Fruit fly (Drosophila melanogaster): ENCODE measurements around the gene CG43759.

The CG43759 gene

DNA sequence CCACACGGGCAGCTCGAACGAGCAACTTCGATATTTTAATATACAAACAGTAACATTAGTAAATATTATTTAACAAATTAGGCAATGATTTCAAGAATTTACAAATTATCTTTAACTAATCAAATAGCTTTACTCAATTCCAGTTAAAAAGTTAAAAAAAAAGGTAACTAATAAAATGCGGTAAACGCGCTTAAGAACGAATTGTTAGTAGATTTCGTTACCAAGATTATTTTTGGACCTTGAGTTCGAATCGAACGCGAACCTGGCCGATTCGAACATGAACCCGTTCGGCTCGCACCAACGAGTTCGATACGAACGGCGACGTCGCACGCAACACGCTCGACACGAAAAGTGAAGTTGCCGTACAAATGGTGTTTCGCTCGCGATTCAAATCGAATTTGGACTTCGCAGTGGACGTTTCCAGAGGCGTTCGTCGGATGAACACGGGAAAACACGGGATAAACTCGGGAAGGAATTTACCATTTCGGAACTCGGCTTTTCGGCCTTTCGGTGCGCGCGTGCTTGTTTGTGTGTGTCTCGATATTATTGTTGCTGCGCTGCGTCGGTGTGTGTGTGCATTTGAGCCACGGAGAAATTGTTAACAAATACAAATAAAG is at the start of gene CG43759:
CG43759 (plus strand) TSS at position 390 of the 617 bp plus-strand sequence.
- TF ChIP-seq ttk (optimal IDR thresholded peaks at IDR 0.05), result no peak
- TF ChIP-seq insv (optimal IDR thresholded peaks at IDR 0.05), result no peak
- TF ChIP-seq psq (optimal IDR thresholded peaks at IDR 0.05), result no peak
- no peak for TF ChIP-seq Myc (optimal IDR thresholded peaks at IDR 0.05)
- TF ChIP-seq h (optimal IDR thresholded peaks at IDR 0.05), result no peak
- TF ChIP-seq Sin3A (optimal IDR thresholded peaks at IDR 0.05), result no peak

DNA sequence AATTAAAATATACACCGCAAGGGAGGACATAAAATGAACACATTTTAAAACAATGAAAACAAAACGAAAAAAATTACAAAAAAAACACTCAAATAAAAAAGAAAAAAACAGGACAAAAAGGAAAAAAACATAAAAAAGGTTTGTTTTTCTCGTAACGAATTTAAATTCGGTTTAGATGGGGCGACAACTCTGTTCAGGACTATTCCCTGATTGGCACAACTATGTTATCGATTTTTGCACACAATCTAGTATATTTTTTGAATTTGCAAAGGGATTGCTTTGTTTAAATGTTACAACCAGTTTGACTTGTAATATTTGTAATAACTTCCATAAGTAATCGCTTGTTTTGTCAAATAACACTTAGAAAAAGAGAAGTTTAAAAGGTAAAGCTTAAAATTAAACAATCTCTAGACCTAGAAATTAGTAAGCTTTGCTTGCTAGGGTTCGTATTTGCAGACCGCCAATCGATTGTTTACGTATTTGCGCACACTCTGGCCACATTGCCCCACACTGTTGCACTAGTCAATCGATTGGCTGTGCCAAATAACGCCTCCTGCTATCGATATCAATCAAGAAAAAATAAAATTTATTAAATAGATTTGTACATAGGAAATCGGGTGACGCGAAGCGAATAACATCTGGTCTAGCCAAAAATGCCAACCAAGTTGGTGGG is 46.0 kb upstream of the CG43759 start, which contains the start of gene CG7332:
CG7332 (plus strand) TSS at position 515 of the 673 bp plus-strand sequence.
- TF ChIP-seq Sin3A (optimal IDR thresholded peaks at IDR 0.05) (no peak), ttk (optimal IDR thresholded peaks at IDR 0.05) (no peak), h (optimal IDR thresholded peaks at IDR 0.05) (no peak), insv (optimal IDR thresholded peaks at IDR 0.05) (no peak), Myc (optimal IDR thresholded peaks at IDR 0.05) (no peak), psq (optimal IDR thresholded peaks at IDR 0.05) (no peak)

DNA sequence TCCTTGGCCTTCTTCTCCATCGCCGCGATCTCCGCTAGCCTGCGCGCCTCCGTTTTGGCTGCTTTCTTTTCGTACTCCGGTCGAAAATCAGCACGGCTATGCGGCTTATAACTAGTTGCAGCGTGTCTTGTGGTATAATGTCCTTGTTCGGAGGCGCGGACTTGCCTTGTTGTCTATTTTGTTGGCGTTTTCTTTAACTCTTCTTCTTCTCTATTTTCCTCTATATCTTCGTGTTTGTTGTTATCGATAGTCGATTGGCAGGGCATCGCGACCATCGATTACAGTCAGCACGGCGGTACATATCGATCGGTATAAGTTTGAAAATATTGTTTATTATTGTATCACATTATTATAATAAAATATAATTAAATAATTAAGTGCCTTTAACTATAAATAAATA is 36.7 kb upstream of the CG43759 start, which contains the start of gene Flacc:
Flacc (minus strand) TSS at position 204 of the 400 bp plus-strand sequence.
- no peak for TF ChIP-seq insv (optimal IDR thresholded peaks at IDR 0.05)
- no peak for TF ChIP-seq psq (optimal IDR thresholded peaks at IDR 0.05)
- TF ChIP-seq h (optimal IDR thresholded peaks at IDR 0.05), result no peak
- no peak for TF ChIP-seq Myc (optimal IDR thresholded peaks at IDR 0.05)
- TF ChIP-seq ttk (optimal IDR thresholded peaks at IDR 0.05), result no peak
- TF ChIP-seq Sin3A (optimal IDR thresholded peaks at IDR 0.05), result no peak

DNA sequence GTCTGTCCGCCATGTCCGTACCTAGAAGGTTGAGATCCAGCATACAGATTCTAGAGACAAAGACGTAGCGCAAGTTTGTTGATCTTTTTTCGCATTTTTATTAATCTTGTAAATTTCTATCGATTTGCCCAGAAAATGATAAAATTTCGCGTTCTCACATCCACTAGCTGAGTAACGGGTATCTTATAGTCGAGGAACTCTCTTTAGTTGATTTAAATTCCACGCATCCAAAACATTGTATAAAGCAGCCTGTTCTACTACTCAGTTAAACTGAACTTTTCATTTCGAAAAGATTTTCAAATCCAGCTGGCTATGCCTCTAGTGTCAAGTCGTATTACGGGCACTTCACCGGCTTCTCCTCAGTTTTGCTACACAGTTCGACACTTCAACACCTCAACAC is 36.0 kb upstream of the CG43759 start, which contains the start of gene SdhBL:
SdhBL (plus strand) TSS at position 301 of the 400 bp plus-strand sequence.
- TF ChIP-seq psq (optimal IDR thresholded peaks at IDR 0.05), result no peak
- TF ChIP-seq Sin3A (optimal IDR thresholded peaks at IDR 0.05), result no peak
- no peak for TF ChIP-seq h (optimal IDR thresholded peaks at IDR 0.05)
- TF ChIP-seq Myc (optimal IDR thresholded peaks at IDR 0.05), result no peak
- TF ChIP-seq ttk (optimal IDR thresholded peaks at IDR 0.05), result no peak
- TF ChIP-seq insv (optimal IDR thresholded peaks at IDR 0.05), result no peak

DNA sequence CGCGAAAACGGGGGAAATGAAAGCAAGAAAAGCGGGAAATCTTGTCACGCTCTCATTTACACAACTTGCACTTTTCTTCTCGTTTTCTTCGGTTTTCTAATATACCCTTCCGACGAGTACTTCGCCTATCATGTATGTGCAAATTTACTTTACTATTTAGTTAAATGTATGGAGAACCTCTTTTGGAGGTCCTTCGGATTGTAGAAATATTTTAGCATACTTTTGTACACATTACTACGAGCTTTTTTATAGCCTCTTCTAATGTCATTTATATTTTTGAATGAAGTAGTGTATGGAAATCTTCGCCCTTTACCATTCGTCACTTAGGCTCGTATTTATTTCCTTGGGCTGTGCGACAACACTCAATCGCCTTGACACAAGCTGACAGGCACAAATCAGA is 32.8 kb upstream of the CG43759 start:
- TF ChIP-seq insv (optimal IDR thresholded peaks at IDR 0.05), result no peak
- TF ChIP-seq Myc (optimal IDR thresholded peaks at IDR 0.05), result no peak

DNA sequence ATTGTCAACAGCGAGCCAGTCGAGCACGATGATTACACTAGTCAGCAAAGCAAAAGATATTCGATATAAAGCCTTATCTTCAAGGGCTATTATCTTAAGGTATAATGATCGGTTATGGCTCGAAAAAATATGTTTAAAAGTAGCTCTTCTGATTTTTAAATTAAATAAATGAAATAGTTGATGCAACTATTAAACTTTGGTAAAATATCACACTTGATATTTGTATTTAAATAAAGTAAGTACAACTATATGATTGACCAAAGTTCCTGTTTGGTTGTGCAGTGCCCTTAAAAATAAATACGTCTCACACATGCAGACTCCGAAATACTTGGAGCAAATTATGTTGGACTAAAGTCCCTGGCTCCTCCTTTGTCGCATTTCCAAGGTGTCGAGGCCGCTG is 32.2 kb upstream of the CG43759 start:
- TF ChIP-seq insv (optimal IDR thresholded peaks at IDR 0.05), result no peak
- TF ChIP-seq Myc (optimal IDR thresholded peaks at IDR 0.05), result no peak
- TF ChIP-seq h (optimal IDR thresholded peaks at IDR 0.05), result no peak
- no peak for TF ChIP-seq psq (optimal IDR thresholded peaks at IDR 0.05)
- no peak for TF ChIP-seq ttk (optimal IDR thresholded peaks at IDR 0.05)
- TF ChIP-seq Sin3A (optimal IDR thresholded peaks at IDR 0.05), result no peak

DNA sequence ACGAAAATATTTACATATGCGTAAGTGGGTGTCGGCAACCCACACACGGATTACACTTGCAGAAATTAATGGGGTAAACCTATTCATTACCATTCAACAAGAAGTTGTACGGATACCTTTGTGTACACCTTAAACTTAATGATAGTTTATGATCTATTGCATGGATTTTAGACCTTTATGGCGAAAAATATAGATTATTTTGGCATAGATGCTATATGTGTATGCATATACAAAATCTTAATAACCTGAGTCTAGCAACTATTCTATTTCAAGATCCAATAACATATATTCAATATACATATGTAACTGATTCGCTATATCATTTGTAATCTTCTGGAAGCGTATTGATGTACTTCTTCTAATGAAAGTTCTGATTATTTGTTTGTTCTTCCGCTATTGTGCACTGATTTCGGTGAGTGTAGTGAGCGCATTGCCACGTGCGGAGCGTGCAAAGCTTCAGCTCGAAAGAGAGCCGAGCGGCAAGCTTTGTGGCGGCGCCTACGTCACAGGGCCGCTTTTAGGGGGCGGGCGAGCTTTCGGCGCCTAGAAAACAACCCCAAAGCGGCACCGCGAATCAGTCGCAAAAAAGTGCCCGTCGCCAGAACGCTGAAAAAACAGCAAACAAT is 30.2 kb upstream of the CG43759 start, which contains the start of gene CG7378:
CG7378 (plus strand) TSS at position 576 of the 626 bp plus-strand sequence.
- no peak for TF ChIP-seq psq (optimal IDR thresholded peaks at IDR 0.05)
- TF ChIP-seq ttk (optimal IDR thresholded peaks at IDR 0.05), result no peak
- TF ChIP-seq insv (optimal IDR thresholded peaks at IDR 0.05), result no peak
- no peak for TF ChIP-seq Myc (optimal IDR thresholded peaks at IDR 0.05)
- no peak for TF ChIP-seq Sin3A (optimal IDR thresholded peaks at IDR 0.05)
- TF ChIP-seq h (optimal IDR thresholded peaks at IDR 0.05), result no peak

DNA sequence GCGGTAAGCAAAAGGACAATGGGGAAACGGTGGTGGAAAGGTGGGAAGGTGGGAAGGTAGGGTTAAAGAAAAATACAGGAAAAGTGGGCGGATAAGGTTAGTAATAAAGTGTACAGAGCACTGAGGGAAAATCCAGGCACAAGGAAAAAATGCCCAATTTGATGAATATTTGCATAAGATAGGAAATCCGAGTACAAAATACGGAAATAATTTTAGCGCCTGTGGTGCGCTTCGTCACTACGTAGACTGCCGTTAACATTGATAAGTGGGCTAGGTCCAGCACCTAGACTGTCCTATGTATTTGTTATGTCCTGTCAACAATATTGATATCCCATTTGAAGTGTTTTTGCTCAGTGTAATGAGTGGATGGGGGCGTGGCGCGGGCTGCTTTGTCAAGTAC is 29.2 kb upstream of the CG43759 start:
- no peak for TF ChIP-seq Sin3A (optimal IDR thresholded peaks at IDR 0.05)
- no peak for TF ChIP-seq insv (optimal IDR thresholded peaks at IDR 0.05)
- no peak for TF ChIP-seq psq (optimal IDR thresholded peaks at IDR 0.05)
- TF ChIP-seq Myc (optimal IDR thresholded peaks at IDR 0.05), result no peak
- TF ChIP-seq ttk (optimal IDR thresholded peaks at IDR 0.05), result no peak
- TF ChIP-seq h (optimal IDR thresholded peaks at IDR 0.05), result no peak

DNA sequence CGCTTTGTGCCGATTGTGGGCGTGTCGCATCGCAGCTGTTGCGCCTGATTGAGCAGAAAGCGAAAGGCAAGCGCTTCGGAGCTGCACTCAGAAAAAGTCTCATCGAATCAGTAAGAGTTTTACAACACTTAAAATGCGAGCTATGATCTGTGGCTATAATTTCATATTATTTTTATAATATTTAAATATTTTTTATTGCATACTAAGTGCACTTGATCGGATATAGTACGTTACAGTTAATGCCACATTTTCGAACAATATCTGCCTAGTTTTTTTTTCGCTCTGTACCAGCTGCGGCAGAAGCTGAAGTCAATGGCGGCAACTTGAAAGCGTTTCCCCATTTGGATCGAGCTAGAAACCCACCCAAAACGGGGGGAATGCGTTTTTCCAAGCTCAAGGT is 27.3 kb upstream of the CG43759 start:
- TF ChIP-seq psq (optimal IDR thresholded peaks at IDR 0.05) (no peak), h (optimal IDR thresholded peaks at IDR 0.05) (no peak), Myc (optimal IDR thresholded peaks at IDR 0.05) (no peak), Sin3A (optimal IDR thresholded peaks at IDR 0.05) (no peak)

DNA sequence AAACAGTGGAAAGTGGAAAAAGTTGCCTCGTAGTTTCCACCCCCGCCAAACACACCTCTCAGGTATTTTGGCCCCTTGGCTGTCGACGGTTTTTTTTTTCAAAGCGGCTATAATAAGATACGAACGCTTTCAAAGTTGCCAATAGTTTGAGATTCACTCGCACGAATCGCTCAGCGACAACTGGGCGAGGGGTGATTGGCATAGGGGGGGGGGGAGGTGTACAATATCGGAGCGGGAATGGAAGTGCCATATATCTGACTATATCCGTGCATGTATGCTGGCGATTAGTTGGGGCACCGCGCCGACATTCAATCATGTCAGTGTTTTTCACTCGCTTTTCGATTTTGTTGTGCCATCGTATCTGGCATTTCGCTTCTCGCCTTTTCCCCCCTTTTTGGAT is 25.0 kb upstream of the CG43759 start:
- TF ChIP-seq ttk (optimal IDR thresholded peaks at IDR 0.05) (no peak), Sin3A (optimal IDR thresholded peaks at IDR 0.05) (no peak), insv (optimal IDR thresholded peaks at IDR 0.05) (no peak), h (optimal IDR thresholded peaks at IDR 0.05) (no peak), psq (optimal IDR thresholded peaks at IDR 0.05) (no peak), Myc (optimal IDR thresholded peaks at IDR 0.05) (no peak)

DNA sequence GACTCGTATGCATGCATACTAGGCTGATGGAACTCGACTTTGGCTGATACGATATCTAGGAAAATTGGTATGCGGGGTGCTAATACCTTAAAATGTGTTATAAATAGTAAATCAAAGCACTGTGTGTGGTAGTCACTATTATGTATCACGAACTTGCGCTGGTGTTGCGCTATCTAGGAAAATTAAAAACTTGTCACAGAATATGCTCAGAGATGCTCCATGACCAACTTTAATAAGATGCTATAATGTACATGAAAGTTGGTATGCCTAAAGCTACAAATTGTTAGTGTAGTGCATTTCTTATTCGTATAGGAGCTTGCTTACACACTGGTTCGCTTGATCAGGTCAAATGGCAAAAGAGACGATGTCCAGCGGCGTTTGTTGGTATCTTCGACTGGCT is 19.3 kb upstream of the CG43759 start:
- no peak for TF ChIP-seq h (optimal IDR thresholded peaks at IDR 0.05)
- no peak for TF ChIP-seq insv (optimal IDR thresholded peaks at IDR 0.05)
- TF ChIP-seq psq (optimal IDR thresholded peaks at IDR 0.05), result no peak
- no peak for TF ChIP-seq ttk (optimal IDR thresholded peaks at IDR 0.05)

DNA sequence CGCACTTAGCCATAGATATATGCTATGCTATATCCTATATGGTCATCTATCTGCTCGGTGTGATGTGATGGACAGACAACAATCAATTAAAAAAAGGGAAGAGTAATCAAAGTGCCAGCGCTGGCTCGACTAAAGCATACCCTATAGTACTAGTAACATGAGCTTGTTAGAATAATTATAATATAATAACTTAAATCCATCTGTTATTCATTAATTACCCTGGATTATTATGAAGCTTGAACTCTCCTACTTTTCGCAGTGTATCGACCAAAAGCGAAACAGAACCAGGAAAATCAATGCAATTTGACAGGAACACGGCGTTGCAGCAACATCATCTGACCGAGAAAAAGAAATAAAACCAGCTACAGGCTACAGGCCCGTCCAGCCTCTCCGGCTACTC is 16.8 kb upstream of the CG43759 start:
- TF ChIP-seq insv (optimal IDR thresholded peaks at IDR 0.05), result no peak
- no peak for TF ChIP-seq ttk (optimal IDR thresholded peaks at IDR 0.05)
- no peak for TF ChIP-seq psq (optimal IDR thresholded peaks at IDR 0.05)
- no peak for TF ChIP-seq Sin3A (optimal IDR thresholded peaks at IDR 0.05)
- TF ChIP-seq h (optimal IDR thresholded peaks at IDR 0.05), result no peak
- no peak for TF ChIP-seq Myc (optimal IDR thresholded peaks at IDR 0.05)
